Worm (Caenorhabditis elegans) whole organism, early embryonic: Measurements from ENCODE around the gene F40G12.9.
"Not testable (repeated sequence)": the region's sequence is repeated elsewhere in the genome, so short reads cannot be mapped to it uniquely, and the experiment has no call there.

Experiments used
- B0310.2 ChIP-seq: sonication (generic microtip); optimal IDR thresholded peaks from 2 replicates; lab custom pipeline; 2016; ENCODE audit warnings: mild to moderate bottlenecking, missing genetic modification characterization, missing compliant biosample characterization
- F13C5.2 ChIP-seq: sonication (generic microtip); optimal IDR thresholded peaks from 2 replicates; lab custom pipeline; 2017; ENCODE audit warnings: mild to moderate bottlenecking, missing genetic modification characterization, inconsistent platforms, missing compliant biosample characterization
- aly-1 ChIP-seq: sonication (generic microtip); optimal IDR thresholded peaks from 2 replicates; lab custom pipeline; 2016; ENCODE audit warnings: missing genetic modification characterization, missing compliant biosample characterization
- ama-1 ChIP-seq: fragments of 150-350 bp; optimal IDR thresholded peaks from 2 replicates; lab custom pipeline; 2014
- ceh-13 ChIP-seq: fragments of 200-800 bp; sonication (Bioruptor generic); optimal IDR thresholded peaks from 2 replicates; lab custom pipeline; 2018; ENCODE audit warnings: mild to moderate bottlenecking, missing genetic modification characterization, missing compliant biosample characterization
- ceh-36 ChIP-seq: sonication (generic microtip); optimal IDR thresholded peaks from 2 replicates; lab custom pipeline; 2016; ENCODE audit warnings: missing genetic modification characterization, inconsistent platforms, missing compliant biosample characterization
- ets-7 ChIP-seq: sonication (generic microtip); optimal IDR thresholded peaks from 2 replicates; lab custom pipeline; 2016; ENCODE audit warnings: missing genotype, missing genetic modification characterization, missing compliant biosample characterization
- flt-1 ChIP-seq: fragments of 200-800 bp; sonication (Bioruptor generic); IDR thresholded peaks from 2 replicates; pipeline ENCODE4 v1.3.6; 2022; ENCODE audit warnings: missing genetic modification characterization, missing compliant biosample characterization
- hmbx-1 ChIP-seq: sonication (generic microtip); optimal IDR thresholded peaks from 2 replicates; lab custom pipeline; 2016; ENCODE audit warnings: mild to moderate bottlenecking, missing genetic modification characterization, missing compliant biosample characterization
- hmg-4 ChIP-seq: fragments of 200-800 bp; sonication (Bioruptor generic); optimal IDR thresholded peaks from 2 replicates; lab custom pipeline; 2018; ENCODE audit warnings: mild to moderate bottlenecking, missing genetic modification characterization, missing compliant biosample characterization
- hnd-1 ChIP-seq: sonication (generic microtip); optimal IDR thresholded peaks from 2 replicates; lab custom pipeline; 2016; ENCODE audit warnings: missing genetic modification characterization, missing compliant biosample characterization
- pes-1 ChIP-seq: fragments of 200-800 bp; sonication (Bioruptor generic); IDR thresholded peaks from 2 replicates; pipeline ENCODE4 v1.3.6; 2022; ENCODE audit warnings: missing genetic modification reagents, missing genetic modification characterization, missing compliant biosample characterization
- scrt-1 ChIP-seq: fragments of 200-800 bp; sonication (Bioruptor generic); IDR thresholded peaks from 2 replicates; pipeline ENCODE4 v1.3.6; 2022; ENCODE audit warnings: missing genetic modification characterization, missing compliant biosample characterization
- sea-1 ChIP-seq: fragments of 200-800 bp; sonication (Bioruptor generic); conservative IDR thresholded peaks from 2 replicates; pipeline ENCODE4 v1.3.6; 2022; ENCODE audit warnings: missing genetic modification characterization, missing compliant biosample characterization
- tbx-11 ChIP-seq: fragments of 200-800 bp; sonication (Bioruptor generic); IDR thresholded peaks from 2 replicates; pipeline ENCODE4 v1.3.6; 2022; ENCODE audit warnings: missing genetic modification characterization, missing compliant biosample characterization
- tbx-37 ChIP-seq: fragments of 200-800 bp; sonication (Bioruptor generic); conservative IDR thresholded peaks from 2 replicates; pipeline ENCODE4 v1.3.6; 2022; ENCODE audit warnings: missing genetic modification reagents, missing genetic modification characterization, missing compliant biosample characterization
- tra-4 ChIP-seq: sonication (generic microtip); optimal IDR thresholded peaks from 2 replicates; lab custom pipeline; 2017; ENCODE audit warnings: missing genetic modification characterization, missing compliant biosample characterization

Gene F40G12.9

DNA sequence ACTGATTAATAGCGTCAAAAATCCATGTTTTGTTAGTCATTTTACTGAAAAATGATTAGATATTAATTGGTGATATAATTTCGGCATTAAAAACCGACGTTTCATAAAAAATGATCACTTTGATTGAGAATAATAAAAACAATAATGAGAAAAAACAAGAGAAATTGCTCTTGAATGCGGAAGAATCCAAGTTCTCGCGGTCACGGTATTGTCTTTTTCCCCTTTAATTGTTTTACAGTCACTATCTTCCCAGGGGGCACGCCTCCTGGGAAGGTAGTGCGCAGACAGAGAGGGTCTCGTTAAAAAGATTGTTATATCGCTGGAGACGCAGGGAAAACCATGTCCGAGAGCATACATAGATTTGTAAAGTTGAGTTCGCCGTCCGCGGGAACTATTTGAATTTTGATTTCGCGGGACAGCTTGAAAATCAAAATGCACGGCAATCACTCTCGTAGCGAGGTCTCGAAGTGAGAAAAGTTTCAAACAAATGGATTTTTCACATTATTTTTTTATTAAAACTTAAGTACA is 11.3 kb downstream of the F40G12.9 start, which contains the start of gene F14D7.2:
F14D7.2 (minus strand) TSS at position 51 of the 528 bp plus-strand sequence.
- no peak for TF ChIP-seq ceh-36 (tag; lab: Kevin White, UChicago)
- no peak for TF ChIP-seq ceh-13 (GFP tag; lab: Kevin White, UChicago)
- no peak for TF ChIP-seq B0310.2 (tag; lab: Kevin White, UChicago)
- TF ChIP-seq aly-1 (tag; lab: Kevin White, UChicago), result no peak
- TF ChIP-seq sea-1, result no peak
- no peak for TF ChIP-seq tbx-11 (GFP tag; lab: Robert Waterston, UW)
- TF ChIP-seq flt-1 (GFP tag; lab: Robert Waterston, UW), result no peak
- TF ChIP-seq scrt-1 (GFP tag; lab: Robert Waterston, UW), result no peak

- TF ChIP-seq ceh-36 (tag; lab: Kevin White, UChicago) (no peak), pes-1 (no peak), sea-1 (no peak), hmg-4 (no peak), ets-7 (no peak), F13C5.2 (tag; lab: Kevin White, UChicago) (no peak), tra-4 (tag; lab: Kevin White, UChicago) (no peak), B0310.2 (tag; lab: Kevin White, UChicago) (no peak), tbx-37 (GFP tag; lab: Robert Waterston, UW) (no peak), ama-1 (lab: Kevin White, UChicago) (no peak), hnd-1 (tag; lab: Kevin White, UChicago) (no peak), ceh-13 (GFP tag; lab: Kevin White, UChicago) (no peak), scrt-1 (GFP tag; lab: Robert Waterston, UW) (no peak), flt-1 (GFP tag; lab: Robert Waterston, UW) (no peak), tbx-11 (GFP tag; lab: Robert Waterston, UW) (no peak), aly-1 (tag; lab: Kevin White, UChicago) (no peak), hmbx-1 (tag; lab: Kevin White, UChicago) (no peak)
Observed at ce11 chrV:14294396-14294795, 11.9 kb downstream of the F40G12.9 start, which contains the start of gene F14D7.9. Gene F14D7.9 (plus strand): TSS chrV:14294696.

ce11 chrV:14296499-14296898 is 14.0 kb downstream of the F40G12.9 start, which contains the start of gene F14D7.3:
Gene F14D7.3 (plus strand): TSS chrV:14296799.
- TF ChIP-seq aly-1 (tag; lab: Kevin White, UChicago) (no peak), ets-7 (no peak), flt-1 (GFP tag; lab: Robert Waterston, UW) (no peak), pes-1 (no peak), hnd-1 (tag; lab: Kevin White, UChicago) (no peak), hmbx-1 (tag; lab: Kevin White, UChicago) (no peak), ama-1 (lab: Kevin White, UChicago) (no peak), B0310.2 (tag; lab: Kevin White, UChicago) (no peak), tbx-37 (GFP tag; lab: Robert Waterston, UW) (no peak), ceh-13 (GFP tag; lab: Kevin White, UChicago) (no peak), tra-4 (tag; lab: Kevin White, UChicago) (no peak), hmg-4 (no peak), scrt-1 (GFP tag; lab: Robert Waterston, UW) (no peak), sea-1 (no peak), tbx-11 (GFP tag; lab: Robert Waterston, UW) (no peak), ceh-36 (tag; lab: Kevin White, UChicago) (no peak)

DNA sequence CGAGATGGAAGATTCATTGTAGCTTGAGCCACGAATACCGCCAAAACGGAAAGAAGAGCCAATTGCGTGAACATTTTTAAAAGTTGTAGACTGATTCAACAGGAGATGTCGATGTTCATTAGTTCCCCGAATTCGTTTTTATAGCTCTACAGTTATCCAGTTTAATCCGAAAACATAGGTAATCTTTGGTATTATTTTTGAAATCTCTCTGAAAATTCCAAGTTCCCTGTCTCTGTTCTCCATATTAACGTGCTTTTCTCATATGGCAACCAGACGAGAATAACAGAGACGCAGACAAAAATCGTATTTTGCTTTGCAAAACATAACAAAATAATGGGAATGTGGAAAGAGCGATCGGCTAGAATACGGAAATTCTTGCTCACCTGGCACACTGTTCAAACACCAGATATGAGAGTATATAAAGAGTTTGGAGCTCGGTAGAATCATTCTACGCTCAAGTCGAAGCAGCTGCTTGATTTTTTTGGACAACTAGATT is 17.2 kb downstream of the F40G12.9 start, which contains the start of the genes spig-3 and F14D7.12:
spig-3 (minus strand) TSS at position 101 of the 496 bp plus-strand sequence.
F14D7.12 (plus strand) TSS at position 446 of the 496 bp plus-strand sequence.
- no peak for TF ChIP-seq pes-1
- TF ChIP-seq ceh-36 (tag; lab: Kevin White, UChicago), result no peak
- TF ChIP-seq scrt-1 (GFP tag; lab: Robert Waterston, UW), result no peak
- no peak for TF ChIP-seq F13C5.2 (tag; lab: Kevin White, UChicago)
- no peak for TF ChIP-seq aly-1 (tag; lab: Kevin White, UChicago)
- no peak for TF ChIP-seq tbx-11 (GFP tag; lab: Robert Waterston, UW)

DNA sequence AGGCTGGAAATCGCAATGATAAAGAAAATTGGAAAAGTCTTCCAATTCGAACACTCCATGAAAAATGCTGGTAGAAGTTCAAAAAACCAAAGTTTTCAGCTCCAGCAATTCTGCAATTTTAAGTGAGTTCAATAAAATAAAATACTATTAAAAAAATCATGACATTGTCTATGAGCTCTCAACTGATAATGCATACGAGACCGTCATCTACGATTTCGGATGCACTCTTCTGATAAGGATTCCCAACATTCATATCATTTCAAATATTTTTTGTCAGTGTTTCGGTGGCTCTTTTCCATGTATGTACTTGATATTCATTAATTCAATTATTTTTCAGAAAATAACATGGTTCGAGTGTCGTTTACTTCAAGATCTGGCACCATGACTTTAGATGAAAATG is 18.6 kb downstream of the F40G12.9 start, which contains the start of gene F14D7.6:
F14D7.6 (plus strand) TSS at position 338 of the 400 bp plus-strand sequence.
- TF ChIP-seq B0310.2 (tag; lab: Kevin White, UChicago) (no peak), hnd-1 (tag; lab: Kevin White, UChicago) (no peak), ceh-13 (GFP tag; lab: Kevin White, UChicago) (no peak), pes-1 (no peak), hmg-4 (no peak), flt-1 (GFP tag; lab: Robert Waterston, UW) (no peak)

ce11 chrV:14306771-14307170 is 24.3 kb downstream of the F40G12.9 start, which contains the start of gene spig-4:
Gene spig-4 (minus strand): TSS chrV:14306871.
- not testable (repeated sequence) for TF ChIP-seq ama-1 (lab: Kevin White, UChicago); hnd-1 (tag; lab: Kevin White, UChicago); scrt-1 (GFP tag; lab: Robert Waterston, UW)

ce11 chrV:14308164-14308563 is 25.7 kb downstream of the F40G12.9 start, which contains the start of gene spig-5:
Gene spig-5 (plus strand): TSS chrV:14308464.
- TF ChIP-seq ets-7; aly-1 (tag; lab: Kevin White, UChicago); flt-1 (GFP tag; lab: Robert Waterston, UW): not testable (repeated sequence)

- TF ChIP-seq ets-7; F13C5.2 (tag; lab: Kevin White, UChicago); hmbx-1 (tag; lab: Kevin White, UChicago): not testable (repeated sequence)
Observed at ce11 chrV:14309632-14310031, 27.2 kb downstream of the F40G12.9 start, which contains the start of gene F14D7.14. Gene F14D7.14 (plus strand): TSS chrV:14309932.
